Worm (Caenorhabditis elegans) whole organism, L4/young adult: ENCODE results near the gene ugt-15.

Source experiments
- W03F9.2 ChIP-seq: fragments of 150-350 bp; optimal IDR thresholded peaks from 2 replicates; lab custom pipeline; 2014; ENCODE audit warnings: missing biosample characterization, missing genetic modification characterization
- dao-5 ChIP-seq: sonication (generic microtip); optimal IDR thresholded peaks from 2 replicates; lab custom pipeline; 2016; ENCODE audit warnings: missing genotype, missing genetic modification characterization, moderate library complexity, missing compliant biosample characterization

ce11 chrV:12795196-12795595, 32.1 kb upstream of the ugt-15 start, which contains the start of gene ugt-4:
- TF ChIP-seq dao-5 (no peak), W03F9.2 (tag; lab: Kevin White, UChicago) (no peak)
